Fruit fly (Drosophila melanogaster) whole organism, embryonic: Measurements from ENCODE around the gene CG6015.

Experiments
- CG10274 ChIP-seq: fragments of 200-800 bp; sonication (Bioruptor generic); optimal IDR thresholded peaks from 3 replicates; lab custom pipeline; 2017; ENCODE audit warnings: missing biosample characterization, mild to moderate bottlenecking, missing genetic modification characterization
- CG15479 ChIP-seq: fragments of 200-800 bp; sonication (Bioruptor generic); optimal IDR thresholded peaks from 3 replicates; lab custom pipeline; 2019; ENCODE audit warnings: missing biosample characterization, mild to moderate bottlenecking, missing genetic modification characterization, moderate library complexity
- CG17912 ChIP-seq: fragments of 200-800 bp; sonication (Bioruptor generic); optimal IDR thresholded peaks from 2 replicates; lab custom pipeline; 2018; ENCODE audit warnings: missing biosample characterization, mild to moderate bottlenecking, missing genetic modification characterization
- CG18619 ChIP-seq: fragments of 200-800 bp; sonication (Bioruptor generic); optimal IDR thresholded peaks from 3 replicates; lab custom pipeline; 2017; ENCODE audit warnings: missing biosample characterization, mild to moderate bottlenecking, missing genetic modification characterization
- CG2199 ChIP-seq: fragments of 200-800 bp; sonication (Bioruptor generic); IDR thresholded peaks from 3 replicates; pipeline ENCODE4 v1.3.6; 2022; ENCODE audit warnings: missing biosample characterization, missing genetic modification characterization
- CG3065 ChIP-seq: fragments of 200-800 bp; sonication (Bioruptor generic); optimal IDR thresholded peaks from 2 replicates; lab custom pipeline; 2016; ENCODE audit warnings: missing biosample characterization, missing genetic modification characterization
- CG31441 ChIP-seq: fragments of 200-800 bp; sonication (Bioruptor generic); IDR thresholded peaks from 2 replicates; pipeline ENCODE4 v1.3.6; 2022; ENCODE audit warnings: missing biosample characterization, missing genetic modification characterization
- CG33557 ChIP-seq: fragments of 200-800 bp; sonication (Bioruptor generic); optimal IDR thresholded peaks from 2 replicates; lab custom pipeline; 2019; ENCODE audit warnings: missing biosample characterization, mild to moderate bottlenecking, missing genetic modification characterization, moderate library complexity
- CG4360 ChIP-seq: fragments of 200-800 bp; sonication (Bioruptor generic); IDR thresholded peaks from 2 replicates; pipeline ENCODE4 v1.3.6; 2022; ENCODE audit warnings: missing biosample characterization, missing genetic modification characterization
- CG4730 ChIP-seq: fragments of 200-800 bp; sonication (Bioruptor generic); IDR thresholded peaks from 2 replicates; pipeline ENCODE4 v1.3.6; 2022; ENCODE audit warnings: missing biosample characterization, missing genetic modification characterization
- CG6689 ChIP-seq: fragments of 200-800 bp; sonication (Bioruptor generic); IDR thresholded peaks from 2 replicates; pipeline ENCODE4 v1.3.6; 2022; ENCODE audit warnings: missing biosample characterization, missing genetic modification characterization
- CG6813 ChIP-seq: fragments of 200-800 bp; sonication (Bioruptor generic); optimal IDR thresholded peaks from 2 replicates; lab custom pipeline; 2017; ENCODE audit warnings: missing biosample characterization, missing genetic modification characterization, mild to moderate bottlenecking, moderate library complexity, missing genetic modification reagents
- Dek ChIP-seq: fragments of 200-800 bp; sonication (Bioruptor generic); optimal IDR thresholded peaks from 3 replicates; lab custom pipeline; 2019; ENCODE audit warnings: missing biosample characterization, mild to moderate bottlenecking, missing genetic modification characterization, moderate library complexity
- Dll ChIP-seq: fragments of 200-800 bp; sonication (Bioruptor generic); IDR thresholded peaks from 4 replicates; pipeline ENCODE4 v1.3.6; 2022; ENCODE audit warnings: missing biosample characterization, missing genetic modification characterization; ENCODE audit not compliant: partially characterized antibody
- Ets65A ChIP-seq: fragments of 200-800 bp; sonication (Bioruptor generic); peaks from one replicate; lab custom pipeline; 2016; ENCODE audit warnings: missing biosample characterization, missing genetic modification characterization
- Fer2 ChIP-seq: fragments of 200-800 bp; sonication (Bioruptor generic); optimal IDR thresholded peaks from 2 replicates; lab custom pipeline; 2018; ENCODE audit warnings: missing biosample characterization, mild to moderate bottlenecking, missing genetic modification characterization, moderate library complexity
- Med ChIP-seq: fragments of 200-800 bp; sonication (Bioruptor generic); peaks from one replicate; lab custom pipeline; 2016; ENCODE audit warnings: missing biosample characterization, missing genetic modification characterization, mild to moderate bottlenecking, inconsistent platforms, moderate library complexity
- Sry-β ChIP-seq: fragments of 200-800 bp; sonication (Bioruptor generic); optimal IDR thresholded peaks from 2 replicates; lab custom pipeline; 2018; ENCODE audit warnings: missing biosample characterization, mild to moderate bottlenecking, missing genetic modification characterization, moderate library complexity
- Ssrp ChIP-seq: fragments of 200-800 bp; sonication (Bioruptor generic); optimal IDR thresholded peaks from 2 replicates; lab custom pipeline; 2018; ENCODE audit warnings: missing biosample characterization, mild to moderate bottlenecking, missing genetic modification characterization, moderate library complexity
- Trl ChIP-seq, 3 experiments: fragments of >200 bp in 2 of 3; fragments of 200-800 bp in 1 of 3; sonication (Bioruptor generic) in 1 of 3; optimal IDR thresholded peaks; 2 replicates in 1 of 3; 3 replicates in 2 of 3; lab custom pipeline; 2016 to 2017; ENCODE audit warnings: missing biosample characterization in 1 of 3, missing genetic modification characterization in 1 of 3
- al ChIP-seq: fragments of 200-800 bp; sonication (Bioruptor generic); IDR thresholded peaks from 2 replicates; pipeline ENCODE4 v1.3.6; 2022; ENCODE audit warnings: missing biosample characterization, missing genetic modification characterization
- chm ChIP-seq: fragments of 200-800 bp; sonication (Bioruptor generic); IDR thresholded peaks from 2 replicates; pipeline ENCODE4 v1.3.6; 2022; ENCODE audit warnings: missing biosample characterization, missing genetic modification characterization
- ci ChIP-seq: fragments of 200-800 bp; sonication (Bioruptor generic); IDR thresholded peaks from 3 replicates; pipeline ENCODE4 v1.3.6; 2022; ENCODE audit warnings: missing biosample characterization, missing genetic modification characterization
- crol ChIP-seq: fragments of 200-800 bp; sonication (Bioruptor generic); IDR thresholded peaks from 2 replicates; pipeline ENCODE4 v1.3.6; 2022; ENCODE audit warnings: missing biosample characterization, missing genetic modification characterization
- gcm ChIP-seq: fragments of 200-800 bp; sonication (Bioruptor generic); optimal IDR thresholded peaks from 2 replicates; lab custom pipeline; 2019; ENCODE audit warnings: missing biosample characterization, mild to moderate bottlenecking, missing genetic modification characterization, moderate library complexity
- grau ChIP-seq: fragments of 200-800 bp; optimal IDR thresholded peaks from 3 replicates; lab custom pipeline; 2019; ENCODE audit warnings: missing biosample characterization, mild to moderate bottlenecking, missing genetic modification characterization, moderate library complexity
- lbe ChIP-seq: fragments of 200-800 bp; sonication (Bioruptor generic); optimal IDR thresholded peaks from 2 replicates; lab custom pipeline; 2016; ENCODE audit warnings: missing biosample characterization, mild to moderate bottlenecking, missing genetic modification characterization
- nom ChIP-seq: fragments of 200-800 bp; sonication (Bioruptor generic); optimal IDR thresholded peaks from 2 replicates; lab custom pipeline; 2017; ENCODE audit warnings: missing biosample characterization, missing genetic modification characterization, mild to moderate bottlenecking, moderate library complexity, missing genetic modification reagents
- pros ChIP-seq: fragments of 200-800 bp; sonication (Bioruptor generic); optimal IDR thresholded peaks from 3 replicates; lab custom pipeline; 2019; ENCODE audit warnings: missing biosample characterization, mild to moderate bottlenecking, missing genetic modification characterization, moderate library complexity
- psq ChIP-seq: fragments of 200-800 bp; sonication (Bioruptor generic); optimal IDR thresholded peaks from 2 replicates; lab custom pipeline; 2017; ENCODE audit warnings: missing biosample characterization, missing genetic modification characterization
- sc ChIP-seq, 3 experiments: fragments of >200 bp in 2 of 3; fragments of 200-800 bp in 1 of 3; sonication (Bioruptor generic) in 1 of 3; optimal IDR thresholded peaks; 2 replicates in 2 of 3; 3 replicates in 1 of 3; lab custom pipeline; 2017; ENCODE audit warnings: mild to moderate bottlenecking in 1 of 3, missing biosample characterization in 1 of 3, missing genetic modification characterization in 1 of 3, missing genetic modification reagents in 1 of 3
- sens ChIP-seq: fragments of 200-800 bp; sonication (Bioruptor generic); peaks from one replicate; lab custom pipeline; 2016; ENCODE audit warnings: missing biosample characterization, missing genetic modification characterization
- sqz ChIP-seq: fragments of 200-800 bp; sonication (Bioruptor generic); optimal IDR thresholded peaks from 3 replicates; lab custom pipeline; 2018; ENCODE audit warnings: missing biosample characterization, mild to moderate bottlenecking, missing genetic modification characterization
- sr ChIP-seq: fragments of 200-800 bp; sonication (Bioruptor generic); IDR thresholded peaks from 3 replicates; pipeline ENCODE4 v1.3.6; 2022; ENCODE audit warnings: missing biosample characterization, missing genetic modification characterization
- stwl ChIP-seq: fragments of 200-800 bp; sonication (Bioruptor generic); optimal IDR thresholded peaks from 3 replicates; lab custom pipeline; 2018; ENCODE audit warnings: missing biosample characterization, mild to moderate bottlenecking, missing genetic modification characterization, moderate library complexity
- tgo ChIP-seq: fragments of 200-800 bp; sonication (Bioruptor generic); IDR thresholded peaks from 3 replicates; pipeline ENCODE4 v1.3.6; 2022; ENCODE audit warnings: missing biosample characterization, missing genetic modification characterization
- tll ChIP-seq, 2 experiments: fragments of 200-800 bp in 1 of 2; fragments of >200 bp in 1 of 2; sonication (Bioruptor generic) in 1 of 2; optimal IDR thresholded peaks; 2 replicates each; lab custom pipeline; 2017 to 2019; ENCODE audit warnings: missing biosample characterization in 2 of 2, missing genetic modification characterization in 2 of 2, mild to moderate bottlenecking in 1 of 2, moderate library complexity in 1 of 2
- twi ChIP-seq: fragments of 200-800 bp; optimal IDR thresholded peaks from 2 replicates; lab custom pipeline; 2019; ENCODE audit warnings: missing biosample characterization, mild to moderate bottlenecking, missing genetic modification characterization, moderate library complexity
- vnd ChIP-seq: fragments of 200-800 bp; sonication (Bioruptor generic); IDR thresholded peaks from 3 replicates; pipeline ENCODE4 v1.3.6; 2022; ENCODE audit warnings: missing biosample characterization, missing genetic modification characterization; ENCODE audit not compliant: partially characterized antibody
- vvl ChIP-seq: fragments of 200-800 bp; sonication (Bioruptor generic); IDR thresholded peaks from 2 replicates; pipeline ENCODE4 v1.3.6; 2022; ENCODE audit warnings: missing biosample characterization, missing genetic modification characterization
- wor ChIP-seq: fragments of 200-800 bp; sonication (Bioruptor generic); IDR thresholded peaks from 2 replicates; pipeline ENCODE4 v1.3.6; 2022; ENCODE audit warnings: missing biosample characterization, missing genetic modification characterization

CG6015 gene

DNA sequence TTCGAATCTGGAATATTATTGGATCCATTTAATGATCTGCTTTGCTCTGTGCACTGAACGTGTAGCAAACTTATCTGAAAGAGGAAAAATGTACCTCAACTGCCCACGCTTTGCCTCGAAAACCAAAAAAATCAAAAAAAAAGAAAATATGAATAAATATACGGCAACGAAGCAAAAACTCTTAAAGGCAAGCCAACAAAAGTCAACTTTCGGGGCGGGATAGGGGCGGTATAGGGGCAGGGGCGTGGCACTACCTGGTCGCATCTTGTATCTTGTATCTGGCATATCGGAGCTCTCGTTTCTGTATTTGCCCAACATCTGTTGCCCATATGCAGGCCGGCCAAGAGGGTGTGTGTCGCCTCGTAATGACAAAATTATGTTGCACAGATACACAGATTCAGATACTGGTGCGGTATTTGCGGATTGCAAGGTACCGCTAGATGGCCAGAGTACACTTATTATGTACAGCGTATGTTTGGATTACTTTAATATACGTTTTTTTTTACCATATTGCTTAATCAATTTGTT is 10.4 kb upstream of the CG6015 start:
- TF ChIP-seq CG2199 (GFP tag; lab: Robert Waterston, UW) (0 out of 3 replicates have a peak, but pooled peaks have one; percentile 36), CG15479 (GFP tag; lab: Kevin White, UChicago) (peak; percentile 29), tll (GFP tag; optimal IDR thresholded peaks at IDR 0.05; lab: Kevin White, UChicago) (peak in 1 of 2 experiments; percentile 94), twi (tag; lab: Kevin White, UChicago) (peak; percentile 99), CG3065 (GFP tag; lab: Kevin White, UChicago) (peak; percentile 30), CG18619 (GFP tag; lab: Kevin White, UChicago) (no peak), pros (no peak), vvl (0 out of 2 replicates have a peak, but pooled peaks have one; percentile 11), Sry-β (no peak), Ssrp (no peak), sens (GFP tag; lab: Kevin White, UChicago) (peak; percentile 32), chm (GFP tag; lab: Robert Waterston, UW) (0 out of 2 replicates have a peak, but pooled peaks have one; percentile 12), sr (peak; percentile 49; the same call in 1 of the 3 replicates)

DNA sequence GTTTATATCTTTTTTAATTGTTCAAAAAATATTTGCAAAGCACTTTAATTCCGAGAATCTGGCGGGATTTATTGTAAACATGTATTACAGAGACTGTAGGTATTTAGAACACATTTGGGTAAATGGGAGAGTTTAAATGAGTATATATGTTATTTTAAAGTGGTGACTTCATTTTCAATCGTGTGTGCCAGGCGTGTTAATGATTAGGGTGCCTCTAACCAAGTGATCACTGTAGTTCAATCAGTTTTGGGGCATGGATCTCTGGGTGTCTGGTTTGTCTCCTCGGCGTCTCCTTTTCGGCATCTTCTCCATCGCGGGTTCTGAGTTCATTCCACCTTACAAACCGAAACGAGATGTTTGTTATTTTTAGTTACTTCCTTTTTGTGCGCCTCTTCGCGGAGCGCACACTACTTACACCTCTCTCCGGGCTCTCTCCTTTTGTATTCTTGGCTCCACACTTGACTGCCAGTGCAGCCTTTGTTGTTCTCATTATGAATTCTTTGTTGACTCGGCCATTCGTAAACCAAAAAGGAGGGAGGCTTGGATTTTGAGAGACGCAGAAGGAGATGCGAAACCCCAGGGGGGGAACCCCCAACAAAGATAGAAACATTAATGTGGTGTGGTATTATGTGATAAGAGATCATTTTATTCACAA is 9.8 kb upstream of the CG6015 start:
- peak; percentile 52 for TF ChIP-seq psq (GFP tag; lab: Kevin White, UChicago)
- no peak for TF ChIP-seq tgo (GFP tag; lab: Robert Waterston, UW)
- peak; percentile 4 to 67 for TF ChIP-seq Trl (optimal IDR thresholded peaks at IDR 0.05; lab: Kevin White, UChicago)
- peak; percentile 34 for TF ChIP-seq Trl (GFP tag; optimal IDR thresholded peaks at IDR 0.05; lab: Kevin White, UChicago)
- 0 out of 2 replicates have a peak, but pooled peaks have one; percentile 9 for TF ChIP-seq CG31441 (GFP tag; lab: Robert Waterston, UW)
- TF ChIP-seq CG33557, result peak; percentile 37
- peak; percentile 67 for TF ChIP-seq Ets65A
- TF ChIP-seq CG10274, result no peak
- no peak for TF ChIP-seq CG17912
- TF ChIP-seq sc (optimal IDR thresholded peaks at IDR 0.05; lab: Kevin White, UChicago), result no peak
- no peak for TF ChIP-seq sc (GFP tag; optimal IDR thresholded peaks at IDR 0.05; lab: Kevin White, UChicago)
- TF ChIP-seq chm (GFP tag; lab: Robert Waterston, UW), result peak; percentile 44; the same call in 1 of the 2 replicates
- no peak for TF ChIP-seq CG6813 (GFP tag; lab: Kevin White, UChicago)
- TF ChIP-seq nom (GFP tag; lab: Kevin White, UChicago), result peak; percentile 13
- no peak for TF ChIP-seq vnd (GFP tag; lab: Robert Waterston, UW)
- no peak for TF ChIP-seq Fer2 (tag; lab: Kevin White, UChicago)
- TF ChIP-seq gcm (GFP tag; lab: Kevin White, UChicago), result no peak
- TF ChIP-seq lbe (GFP tag; lab: Kevin White, UChicago), result peak; percentile 44
- TF ChIP-seq al, result no peak
- peak; percentile 7 for TF ChIP-seq sqz
- no peak for TF ChIP-seq Dek (tag; lab: Kevin White, UChicago)
- peak; percentile 73 for TF ChIP-seq sens (GFP tag; lab: Kevin White, UChicago)
- TF ChIP-seq grau, result peak; percentile 82
- TF ChIP-seq pros, result peak; percentile 58
- TF ChIP-seq stwl (tag; lab: Kevin White, UChicago), result peak; percentile 5
- peak; percentile 42; the same call in 1 of the 2 replicates for TF ChIP-seq CG6689 (GFP tag; lab: Robert Waterston, UW)
- no peak for TF ChIP-seq CG4730 (GFP tag; lab: Robert Waterston, UW)
- TF ChIP-seq crol (GFP tag; lab: Robert Waterston, UW), result peak; percentile 44; the same call in 1 of the 2 replicates
- 0 out of 3 replicates have a peak, but pooled peaks have one; percentile 14 for TF ChIP-seq ci (GFP tag; lab: Robert Waterston, UW)
- peak; percentile 23; the same call in 1 of the 2 replicates for TF ChIP-seq CG4360 (GFP tag; lab: Robert Waterston, UW)
- TF ChIP-seq Dll (GFP tag; lab: Robert Waterston, UW), result 0 out of 4 replicates have a peak, but pooled peaks have one; percentile 17
- TF ChIP-seq Med (GFP tag; lab: Kevin White, UChicago), result peak; percentile 33
- no peak for TF ChIP-seq wor (GFP tag; lab: Robert Waterston, UW)
- TF ChIP-seq CG2199 (GFP tag; lab: Robert Waterston, UW), result peak; percentile 65; the same call in 1 of the 3 replicates
